Fruit fly (Drosophila melanogaster) whole organism, wandering third instar larva: ENCODE measurements around the gene CG32603.

Experiments
- Dif ChIP-seq: fragments of 200-275, 200-300 bp; sonication (Bioruptor generic); optimal IDR thresholded peaks from 2 replicates; lab custom pipeline; 2018; ENCODE audit warnings: missing biosample characterization, missing genetic modification characterization; ENCODE audit not compliant: partially characterized antibody
- Hr78 ChIP-seq: fragments of >200 bp; optimal IDR thresholded peaks from 2 replicates; lab custom pipeline; 2017; ENCODE audit warnings: missing biosample characterization, missing genetic modification characterization
- Myc ChIP-seq: fragments of >200 bp; optimal IDR thresholded peaks from 2 replicates; lab custom pipeline; 2017
- OdsH ChIP-seq: fragments of 200-800 bp; sonication (Bioruptor generic); optimal IDR thresholded peaks from 2 replicates; lab custom pipeline; 2016; ENCODE audit warnings: missing biosample characterization, mild to moderate bottlenecking, missing genetic modification characterization
- psq ChIP-seq: fragments of 200-800 bp; sonication (Bioruptor generic); optimal IDR thresholded peaks from 3 replicates; lab custom pipeline; 2017; ENCODE audit warnings: missing biosample characterization, mild to moderate bottlenecking, missing genetic modification characterization, moderate library complexity
- rgr ChIP-seq: fragments of 200-800 bp; sonication (Bioruptor generic); optimal IDR thresholded peaks from 3 replicates; lab custom pipeline; 2016; ENCODE audit warnings: missing biosample characterization, mild to moderate bottlenecking, missing genetic modification characterization

DNA sequence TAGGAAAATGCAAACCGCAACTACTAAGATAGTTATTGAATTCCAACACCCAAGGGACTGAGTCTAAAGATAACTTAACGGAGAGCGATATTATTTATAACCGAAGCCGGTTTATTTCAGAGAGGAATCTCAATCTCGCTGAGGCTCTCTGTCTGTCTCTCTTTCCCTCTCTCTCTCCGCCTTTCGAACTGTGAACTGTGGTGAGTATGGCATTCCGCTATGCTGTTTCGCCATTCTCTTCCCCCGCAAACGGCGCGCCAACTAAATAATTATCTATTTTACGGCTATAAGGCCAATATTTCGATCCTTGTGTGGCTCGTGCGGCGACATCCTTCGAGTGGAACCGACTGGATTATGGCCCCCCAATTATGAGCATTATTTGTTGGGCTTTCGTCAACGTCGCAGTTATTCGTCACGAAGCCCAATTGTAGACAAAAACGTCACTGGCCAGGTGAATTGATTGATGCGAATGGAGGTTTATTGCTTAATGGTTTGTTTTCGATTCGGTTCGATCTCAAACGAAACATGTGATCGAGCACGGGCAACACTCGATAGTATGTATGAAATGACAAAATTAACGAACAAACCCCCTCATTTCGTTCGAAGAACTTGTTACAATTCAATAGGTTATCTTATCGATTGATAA lies 27.9 kb downstream of the CG32603 start:
- no peak for TF ChIP-seq psq (GFP tag; lab: Kevin White, UChicago)
- TF ChIP-seq Hr78 (GFP tag; lab: Kevin White, UChicago), result no peak
- no peak for TF ChIP-seq OdsH (GFP tag; lab: Kevin White, UChicago)
- no peak for TF ChIP-seq rgr (GFP tag; lab: Kevin White, UChicago)
- no peak for TF ChIP-seq Myc
- peak; percentile 74 for TF ChIP-seq Dif
